Fruit fly (Drosophila melanogaster): ENCODE measurements around the gene CG7484.

CG7484 gene

dm6 chr3L:17689579-17690191 is 35.3 kb downstream of the CG7484 start, which contains the start of gene Ccn:
TSS of gene Ccn (plus strand) at chr3L:17690015.
- no peak for TF ChIP-seq CG32121 (GFP tag; IDR thresholded peaks at IDR 0.05)
- no peak for TF ChIP-seq CG4496 (GFP tag; IDR thresholded peaks at IDR 0.05)
- no peak for TF ChIP-seq CG12605 (GFP tag; IDR thresholded peaks at IDR 0.05)
- no peak for TF ChIP-seq gl (tag; optimal IDR thresholded peaks at IDR 0.05)
- no peak for TF ChIP-seq CG8159 (tag; optimal IDR thresholded peaks at IDR 0.05)
- no peak for TF ChIP-seq CG9948 (tag; optimal IDR thresholded peaks at IDR 0.05)
- TF ChIP-seq D1 (tag; optimal IDR thresholded peaks at IDR 0.05), result no peak
- TF ChIP-seq CG8301 (tag; optimal IDR thresholded peaks at IDR 0.05), result no peak
- TF ChIP-seq CG15710 (tag; optimal IDR thresholded peaks at IDR 0.05), result no peak
- TF ChIP-seq EcR (GFP tag; optimal IDR thresholded peaks at IDR 0.05), result no peak
- TF ChIP-seq Snoo (tag; optimal IDR thresholded peaks at IDR 0.05), result no peak
- no peak for TF ChIP-seq rn (GFP tag; IDR thresholded peaks at IDR 0.05)
- no peak for TF ChIP-seq Pif1B (GFP tag; optimal IDR thresholded peaks at IDR 0.05)

All from whole organism, pupa.